Worm (Caenorhabditis elegans): ENCODE data around the gene suf-1.
A peak's percentile ranks its signal among the peaks of the same experiment; 100 is the strongest.

Gene suf-1

DNA sequence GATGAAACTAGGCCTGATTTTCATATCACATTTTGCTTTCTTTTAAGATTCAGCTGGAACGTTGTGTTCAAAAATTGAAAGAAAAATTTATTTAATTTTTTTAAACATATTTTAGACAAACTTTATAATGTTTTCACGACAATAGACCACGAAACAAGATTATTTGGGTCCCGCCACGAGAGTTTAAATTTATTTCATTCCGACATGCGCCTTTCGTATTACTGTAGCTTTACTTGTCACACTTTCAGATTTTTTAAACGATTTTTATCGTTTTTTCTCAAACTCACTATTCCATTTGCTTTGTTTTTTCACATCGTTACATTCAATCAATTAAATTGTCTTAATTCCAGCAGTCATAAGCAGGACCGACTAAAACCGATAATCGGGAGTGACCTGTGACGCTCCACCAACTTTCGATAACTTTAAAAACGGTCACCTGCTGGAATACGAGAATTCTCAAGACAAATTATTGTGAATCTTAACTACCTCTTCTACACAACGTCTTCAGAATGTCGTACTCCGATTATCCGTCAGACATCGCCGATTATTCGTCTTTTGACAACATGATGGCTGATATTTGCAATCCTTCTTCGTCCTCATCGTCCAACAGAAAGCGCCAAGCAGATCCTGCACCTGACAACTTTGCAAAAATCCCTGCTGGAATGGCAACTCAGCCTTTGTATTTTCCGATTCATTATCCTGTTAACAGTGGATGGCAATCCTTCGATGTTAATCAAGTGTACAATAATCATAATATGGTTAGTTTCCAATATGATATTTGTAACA, 9.6 kb upstream of the suf-1 start, which contains the start of gene aptf-3:
aptf-3 (plus strand) TSS at position 351 of the 786 bp plus-strand sequence.
- no peak for TF ChIP-seq M03D4.4 (tag; optimal IDR thresholded peaks at IDR 0.05)
- no peak for TF ChIP-seq hlh-1 (tag; optimal IDR thresholded peaks at IDR 0.05)
- TF ChIP-seq ces-1 (GFP tag; optimal IDR thresholded peaks at IDR 0.05), result no peak
- no peak for TF ChIP-seq unc-39 (tag; optimal IDR thresholded peaks at IDR 0.05)

DNA sequence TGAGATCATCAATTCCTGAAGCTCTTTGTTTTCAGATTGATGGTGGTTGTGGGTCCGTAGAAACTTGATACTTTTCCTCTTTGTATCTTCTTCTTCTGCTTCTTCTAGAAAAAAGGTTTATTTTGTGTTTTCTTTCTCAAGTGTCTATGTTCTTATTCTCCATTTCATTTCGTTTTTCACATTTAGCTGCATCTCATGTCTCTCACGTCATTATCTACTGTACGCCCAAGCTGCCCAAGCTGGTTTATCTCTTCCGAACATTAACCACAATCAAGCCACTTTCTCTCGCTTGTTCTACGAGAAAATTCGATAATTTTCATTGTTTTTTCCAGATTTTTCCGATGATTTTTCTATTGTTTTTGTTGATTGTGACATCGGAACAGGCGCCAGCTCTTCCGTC, 4.4 kb upstream of the suf-1 start, which contains the start of gene F28C6.5:
F28C6.5 (plus strand) TSS at position 301 of the 400 bp plus-strand sequence.
- TF ChIP-seq mls-2 (tag; optimal IDR thresholded peaks at IDR 0.05), result no peak
- TF ChIP-seq sptf-1 (tag; optimal IDR thresholded peaks at IDR 0.05), result no peak

DNA sequence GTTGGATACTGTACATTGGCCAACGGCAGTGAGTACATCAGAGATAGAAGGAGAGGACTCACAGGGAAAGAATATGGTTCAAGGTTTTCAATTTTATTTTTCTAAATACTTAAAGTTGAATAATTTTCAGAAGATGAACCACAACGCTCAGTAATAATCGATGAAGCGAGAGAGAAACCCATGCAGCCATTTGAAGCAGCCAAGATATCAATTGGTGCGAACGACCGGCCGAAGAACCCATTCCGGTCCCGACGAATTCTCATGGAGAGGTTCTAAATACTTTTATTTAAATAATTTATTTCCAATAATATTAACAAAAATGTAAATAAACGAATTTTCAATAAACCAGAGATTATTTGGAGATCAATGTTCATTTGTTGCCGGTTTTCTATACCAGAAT, 3.5 kb upstream of the suf-1 start, which contains the start of gene pigg-1:
pigg-1 (minus strand) TSS at position 101 of the 400 bp plus-strand sequence.
- TF ChIP-seq ces-1 (GFP tag; optimal IDR thresholded peaks at IDR 0.05) (no peak), drap-1 (GFP tag; optimal IDR thresholded peaks at IDR 0.05) (no peak), cnd-1 (tag; optimal IDR thresholded peaks at IDR 0.05) (no peak), mab-5 (tag; optimal IDR thresholded peaks at IDR 0.05) (no peak), mls-2 (tag; optimal IDR thresholded peaks at IDR 0.05) (no peak), nhr-76 (tag; optimal IDR thresholded peaks at IDR 0.05) (no peak), pha-4 (tag; optimal IDR thresholded peaks at IDR 0.05) (no peak), ham-2 (GFP tag; optimal IDR thresholded peaks at IDR 0.05) (no peak), lin-13 (tag; optimal IDR thresholded peaks at IDR 0.05) (no peak), lin-32 (GFP tag; optimal IDR thresholded peaks at IDR 0.05) (no peak), M03D4.4 (tag; optimal IDR thresholded peaks at IDR 0.05) (no peak), flh-1 (GFP tag; optimal IDR thresholded peaks at IDR 0.05) (no peak), unc-120 (tag; optimal IDR thresholded peaks at IDR 0.05; ENCODE audit: poor library complexity, severe bottlenecking) (no peak), unc-62 (GFP tag; optimal IDR thresholded peaks at IDR 0.05) (no peak), zip-8 (tag; optimal IDR thresholded peaks at IDR 0.05) (no peak), elt-3 (tag; optimal IDR thresholded peaks at IDR 0.05) (no peak)

DNA sequence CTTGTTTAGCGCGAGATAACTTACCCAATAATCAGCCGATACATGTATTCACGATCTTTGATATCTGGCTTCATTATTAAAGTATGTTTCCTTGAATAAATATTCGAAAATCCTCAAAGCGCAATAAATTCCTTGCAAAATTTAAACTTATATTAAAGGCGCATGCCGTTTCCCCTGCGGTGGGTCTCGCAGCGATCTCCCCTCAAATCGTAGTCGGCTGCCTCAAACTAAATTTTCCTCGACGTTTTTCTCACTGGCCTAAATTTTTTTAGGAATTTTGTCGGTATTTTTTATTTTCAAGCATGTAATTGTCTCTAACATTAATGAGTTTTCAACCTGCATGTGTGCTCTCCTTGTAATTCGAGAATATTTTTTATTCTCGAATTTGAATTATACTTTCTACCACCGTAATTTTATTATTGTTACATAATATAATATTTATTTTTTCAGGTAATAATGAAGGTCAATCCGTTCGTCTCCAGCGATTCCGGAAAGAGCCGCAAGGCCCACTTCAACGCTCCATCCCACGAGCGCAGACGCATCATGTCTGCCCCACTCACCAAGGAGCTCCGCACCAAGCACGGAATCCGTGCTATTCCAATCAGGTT, 1.2 kb upstream of the suf-1 start, which contains the start of the genes cpf-1 and rpl-26:
cpf-1 (minus strand) TSS at position 104 of the 608 bp plus-strand sequence.
rpl-26 (plus strand) TSS at position 449 of the 608 bp plus-strand sequence.
- TF ChIP-seq flh-1 (GFP tag; optimal IDR thresholded peaks at IDR 0.05) (no peak), bed-3 (GFP tag; optimal IDR thresholded peaks at IDR 0.05) (no peak), ceh-43 (GFP tag; optimal IDR thresholded peaks at IDR 0.05) (no peak), nhr-28 (tag; optimal IDR thresholded peaks at IDR 0.05) (no peak), hlh-1 (tag; optimal IDR thresholded peaks at IDR 0.05) (peak; percentile 1), lsy-2 (tag; optimal IDR thresholded peaks at IDR 0.05) (peak; percentile 78), ceh-39 (tag; optimal IDR thresholded peaks at IDR 0.05) (peak; percentile 7), ces-1 (GFP tag; optimal IDR thresholded peaks at IDR 0.05) (peak; percentile 49), nhr-237 (tag; optimal IDR thresholded peaks at IDR 0.05) (peak; percentile 54), mep-1 (tag; optimal IDR thresholded peaks at IDR 0.05) (peak; percentile 74), pha-4 (tag; optimal IDR thresholded peaks at IDR 0.05) (peak; percentile 32), unc-62 (GFP tag; optimal IDR thresholded peaks at IDR 0.05) (no peak), nhr-76 (tag; optimal IDR thresholded peaks at IDR 0.05) (no peak), mls-2 (tag; optimal IDR thresholded peaks at IDR 0.05) (no peak)

DNA sequence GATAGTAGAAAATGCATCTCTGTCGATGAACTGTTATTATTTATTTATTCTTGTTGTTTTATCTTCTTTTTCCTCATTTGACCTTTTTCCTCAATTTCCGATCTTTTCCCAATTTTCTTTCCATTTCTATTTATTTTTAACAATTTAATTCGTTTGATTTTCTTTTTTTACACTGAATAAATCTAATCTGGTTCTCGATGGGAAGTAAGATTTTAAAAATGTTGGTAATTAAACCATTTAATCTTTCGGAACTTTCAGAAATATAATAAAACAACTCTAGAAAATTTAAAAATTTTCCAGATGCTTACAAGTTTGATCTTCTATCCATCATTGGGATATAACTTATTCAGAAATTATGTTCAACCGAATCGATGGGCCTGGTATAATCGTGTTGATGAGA, 2.9 kb downstream of the suf-1 start, which contains the start of gene F28C6.8:
F28C6.8 (plus strand) TSS at position 301 of the 400 bp plus-strand sequence.
- TF ChIP-seq lsy-2 (tag; optimal IDR thresholded peaks at IDR 0.05), result no peak
- TF ChIP-seq ces-1 (GFP tag; optimal IDR thresholded peaks at IDR 0.05), result no peak
- TF ChIP-seq elt-3 (tag; optimal IDR thresholded peaks at IDR 0.05), result no peak
- no peak for TF ChIP-seq mls-2 (tag; optimal IDR thresholded peaks at IDR 0.05)
- no peak for TF ChIP-seq unc-62 (GFP tag; optimal IDR thresholded peaks at IDR 0.05)
- TF ChIP-seq bed-3 (GFP tag; optimal IDR thresholded peaks at IDR 0.05), result no peak
- no peak for TF ChIP-seq sptf-1 (tag; optimal IDR thresholded peaks at IDR 0.05)
- no peak for TF ChIP-seq nhr-28 (tag; optimal IDR thresholded peaks at IDR 0.05)

DNA sequence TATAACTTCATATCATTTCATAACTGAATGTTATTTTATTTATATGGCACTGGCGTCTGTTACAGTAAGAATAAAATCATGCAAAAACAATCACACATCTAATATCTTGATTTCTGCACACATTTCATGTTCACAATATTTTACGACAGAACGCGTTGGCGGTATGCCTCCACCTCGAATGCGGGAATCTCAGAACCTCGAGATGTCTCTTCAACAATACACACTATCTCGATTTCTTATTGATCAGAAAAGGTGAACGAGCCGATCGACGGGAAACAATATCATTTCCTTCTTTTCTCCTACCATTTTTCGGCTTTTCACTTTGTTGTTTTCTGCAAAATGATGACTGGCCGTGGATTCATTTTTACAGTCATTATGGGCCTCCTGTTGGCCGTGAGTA, 4.0 kb downstream of the suf-1 start, which contains the start of gene F28C6.10:
F28C6.10 (plus strand) TSS at position 301 of the 400 bp plus-strand sequence.
- no peak for TF ChIP-seq ztf-11 (tag; optimal IDR thresholded peaks at IDR 0.05)
- TF ChIP-seq hlh-1 (tag; optimal IDR thresholded peaks at IDR 0.05), result no peak
- TF ChIP-seq nhr-12 (tag; optimal IDR thresholded peaks at IDR 0.05), result no peak
- TF ChIP-seq tbx-8 (GFP tag; optimal IDR thresholded peaks at IDR 0.05), result no peak
- TF ChIP-seq nhr-2 (tag; optimal IDR thresholded peaks at IDR 0.05), result no peak
- no peak for TF ChIP-seq mep-1 (tag; optimal IDR thresholded peaks at IDR 0.05)
- TF ChIP-seq lin-13 (tag; optimal IDR thresholded peaks at IDR 0.05), result no peak
- no peak for TF ChIP-seq nhr-28 (tag; optimal IDR thresholded peaks at IDR 0.05)
- no peak for TF ChIP-seq ceh-83 (GFP tag; optimal IDR thresholded peaks at IDR 0.05)
- TF ChIP-seq sptf-1 (tag; optimal IDR thresholded peaks at IDR 0.05), result no peak
- no peak for TF ChIP-seq ceh-39 (tag; optimal IDR thresholded peaks at IDR 0.05)
- TF ChIP-seq unc-39 (tag; optimal IDR thresholded peaks at IDR 0.05), result no peak
- no peak for TF ChIP-seq mab-5 (tag; optimal IDR thresholded peaks at IDR 0.05)
- TF ChIP-seq cnd-1 (tag; optimal IDR thresholded peaks at IDR 0.05), result no peak
- TF ChIP-seq lin-32 (GFP tag; optimal IDR thresholded peaks at IDR 0.05), result no peak
- TF ChIP-seq unc-62 (GFP tag; optimal IDR thresholded peaks at IDR 0.05), result no peak
